Worm (Caenorhabditis elegans) whole organism, L3 larva: ENCODE results near the gene ceh-14.

Experiments
- elt-2 ChIP-seq: sonication (generic microtip); optimal IDR thresholded peaks from 2 replicates; lab custom pipeline; 2016; ENCODE audit warnings: missing genetic modification reagents, mild to moderate bottlenecking, missing genetic modification characterization, missing compliant biosample characterization
- fos-1 ChIP-seq: fragments of 150-350 bp; optimal IDR thresholded peaks from 2 replicates; lab custom pipeline; 2014; ENCODE audit warnings: missing biosample characterization, missing genetic modification characterization
- nfya-1 ChIP-seq: sonication (generic microtip); optimal IDR thresholded peaks from 2 replicates; lab custom pipeline; 2017; ENCODE audit warnings: missing genetic modification characterization, mild to moderate bottlenecking, missing compliant biosample characterization, antibody characterized with exemption, moderate library complexity; ENCODE audit not compliant: insufficient read depth
- nhr-237 ChIP-seq: fragments of 150-350 bp; optimal IDR thresholded peaks from 2 replicates; lab custom pipeline; 2014; ENCODE audit warnings: missing biosample characterization, missing genetic modification characterization
- nhr-28 ChIP-seq: fragments of 150-350 bp; optimal IDR thresholded peaks from 2 replicates; lab custom pipeline; 2014; ENCODE audit warnings: missing biosample characterization, missing genetic modification characterization
- nhr-77 ChIP-seq: fragments of 150-350 bp; optimal IDR thresholded peaks from 2 replicates; lab custom pipeline; 2014; ENCODE audit warnings: missing biosample characterization, missing genetic modification characterization
- unc-62 ChIP-seq: fragments of 150-350 bp; sonication (generic microtip); optimal IDR thresholded peaks from 4 replicates; lab custom pipeline; 2014; ENCODE audit warnings: missing biosample characterization, missing genetic modification reagents, missing genetic modification characterization

ce11 chrX:7478948-7479347 is 53.6 kb downstream of the ceh-14 start, which contains the start of gene mek-1:
- TF ChIP-seq nfya-1 (tag; lab: Kevin White, UChicago) (no peak), fos-1 (tag; lab: Kevin White, UChicago) (no peak), nhr-237 (tag; lab: Kevin White, UChicago) (no peak), nhr-28 (no peak), nhr-77 (no peak), elt-2 (no peak), unc-62 (GFP tag; lab: Kevin White, UChicago) (no peak)
